Fruit fly (Drosophila melanogaster) whole organism, embryonic: ENCODE results near the gene Tm1.

Experiments
- Aef1 ChIP-seq: fragments of 200-800 bp; sonication (Bioruptor generic); IDR thresholded peaks from 3 replicates; pipeline ENCODE4 v1.3.6; 2022; ENCODE audit warnings: missing biosample characterization, missing genetic modification characterization
- Asciz ChIP-seq: fragments of 200-800 bp; sonication (Bioruptor generic); optimal IDR thresholded peaks from 2 replicates; lab custom pipeline; 2017; ENCODE audit warnings: missing biosample characterization, mild to moderate bottlenecking, missing genetic modification characterization, missing genetic modification reagents
- Awh ChIP-seq: fragments of 200-800 bp; sonication (Bioruptor generic); IDR thresholded peaks from 2 replicates; pipeline ENCODE4, ENCODE4 v1.3.6; 2022; ENCODE audit warnings: missing biosample characterization, missing genetic modification characterization
- CG11456 ChIP-seq: fragments of 200-800 bp; sonication (Bioruptor generic); IDR thresholded peaks from 3 replicates; pipeline ENCODE4 v1.3.6; 2022; ENCODE audit warnings: missing biosample characterization, missing genetic modification characterization
- CG12769 ChIP-seq: fragments of 200-800 bp; sonication (Bioruptor generic); optimal IDR thresholded peaks from 2 replicates; lab custom pipeline; 2019; ENCODE audit warnings: missing biosample characterization, mild to moderate bottlenecking, missing genetic modification characterization, moderate library complexity
- CG13296 ChIP-seq: fragments of 200-800 bp; sonication (Bioruptor generic); optimal IDR thresholded peaks from 3 replicates; lab custom pipeline; 2018; ENCODE audit warnings: missing biosample characterization, mild to moderate bottlenecking, missing genetic modification characterization
- CG14710 ChIP-seq: fragments of 200-800 bp; sonication (Bioruptor generic); optimal IDR thresholded peaks from 3 replicates; lab custom pipeline; 2019; ENCODE audit warnings: missing biosample characterization, mild to moderate bottlenecking, missing genetic modification characterization, moderate library complexity
- CG15514 ChIP-seq: fragments of 200-800 bp; sonication (Bioruptor generic); optimal IDR thresholded peaks from 3 replicates; lab custom pipeline; 2017; ENCODE audit warnings: missing biosample characterization, missing genetic modification characterization, mild to moderate bottlenecking, moderate library complexity, missing genetic modification reagents
- CG17328 ChIP-seq: fragments of 200-800 bp; sonication (Bioruptor generic); IDR thresholded peaks from 2 replicates; pipeline ENCODE4 v1.3.6; 2022; ENCODE audit warnings: missing biosample characterization, missing genetic modification characterization
- CG17385 ChIP-seq: fragments of 200-800 bp; sonication (Bioruptor generic); optimal IDR thresholded peaks from 3 replicates; lab custom pipeline; 2018; ENCODE audit warnings: missing biosample characterization, mild to moderate bottlenecking, missing genetic modification characterization
- CG17612 ChIP-seq: fragments of 200-800 bp; sonication (Bioruptor generic); IDR thresholded peaks from 2 replicates; pipeline ENCODE4 v1.3.6; 2022; ENCODE audit warnings: missing biosample characterization, missing genetic modification characterization
- CG3281 ChIP-seq: fragments of 200-800 bp; sonication (Bioruptor generic); optimal IDR thresholded peaks from 3 replicates; lab custom pipeline; 2017; ENCODE audit warnings: missing biosample characterization, mild to moderate bottlenecking, missing genetic modification characterization
- CG34376 ChIP-seq: fragments of 200-800 bp; sonication (Bioruptor generic); optimal IDR thresholded peaks from 2 replicates; lab custom pipeline; 2018; ENCODE audit warnings: missing biosample characterization, mild to moderate bottlenecking, missing genetic modification characterization
- CG43689 ChIP-seq: fragments of 200-800 bp; sonication (Bioruptor generic); IDR thresholded peaks from 2 replicates; pipeline ENCODE4 v1.3.6; 2022; ENCODE audit warnings: missing biosample characterization, missing genetic modification characterization
- CG6854 ChIP-seq: fragments of 200-800 bp; sonication (Bioruptor generic); optimal IDR thresholded peaks from 3 replicates; lab custom pipeline; 2017; ENCODE audit warnings: missing biosample characterization, mild to moderate bottlenecking, missing genetic modification characterization
- CG9437 ChIP-seq: fragments of 200-800 bp; sonication (Bioruptor generic); optimal IDR thresholded peaks from 2 replicates; lab custom pipeline; 2018; ENCODE audit warnings: missing biosample characterization, mild to moderate bottlenecking, missing genetic modification characterization
- Dip3 ChIP-seq: fragments of 200-800 bp; sonication (Bioruptor generic); optimal IDR thresholded peaks from 3 replicates; lab custom pipeline; 2016; ENCODE audit warnings: missing biosample characterization, missing genetic modification characterization
- GATAe ChIP-seq: fragments of 200-800 bp; sonication (Bioruptor generic); conservative IDR thresholded peaks from 2 replicates; pipeline ENCODE4 v1.3.6; 2022; ENCODE audit warnings: missing biosample characterization, missing genetic modification characterization
- Oaz ChIP-seq: fragments of 200-800 bp; sonication (Bioruptor generic); IDR thresholded peaks from 2 replicates; pipeline ENCODE4 v1.3.6; 2022; ENCODE audit warnings: missing biosample characterization, missing genetic modification characterization
- Oli ChIP-seq: fragments of 200-800 bp; sonication (Bioruptor generic); optimal IDR thresholded peaks from 2 replicates; lab custom pipeline; 2018; ENCODE audit warnings: missing biosample characterization, mild to moderate bottlenecking, missing genetic modification characterization, moderate library complexity
- ab ChIP-seq: fragments of 200-800 bp; sonication (Bioruptor generic); optimal IDR thresholded peaks from 2 replicates; lab custom pipeline; 2016; ENCODE audit warnings: missing biosample characterization, missing genetic modification characterization
- al ChIP-seq: fragments of 200-800 bp; sonication (Bioruptor generic); IDR thresholded peaks from 2 replicates; pipeline ENCODE4 v1.3.6; 2022; ENCODE audit warnings: missing biosample characterization, missing genetic modification characterization
- amos ChIP-seq: fragments of 200-800 bp; sonication (Bioruptor generic); IDR thresholded peaks from 2 replicates; pipeline ENCODE4 v1.3.6; 2022; ENCODE audit warnings: missing biosample characterization, missing genetic modification characterization; ENCODE audit not compliant: partially characterized antibody
- ase ChIP-seq: fragments of 200-800 bp; sonication (Bioruptor generic); IDR thresholded peaks from 3 replicates; pipeline ENCODE4 v1.3.6; 2022; ENCODE audit warnings: missing biosample characterization, missing genetic modification characterization
- ash1 ChIP-seq: fragments of 200-800 bp; sonication (Bioruptor generic); optimal IDR thresholded peaks from 2 replicates; lab custom pipeline; 2018; ENCODE audit warnings: missing biosample characterization, mild to moderate bottlenecking, missing genetic modification characterization
- bcd ChIP-seq: fragments of 200-800 bp; sonication (Bioruptor generic); optimal IDR thresholded peaks from 2 replicates; lab custom pipeline; 2017; ENCODE audit warnings: missing biosample characterization, mild to moderate bottlenecking, missing genetic modification characterization
- chn ChIP-seq: fragments of 200-800 bp; sonication (Bioruptor generic); optimal IDR thresholded peaks from 2 replicates; lab custom pipeline; 2016; ENCODE audit warnings: missing biosample characterization, missing genetic modification characterization
- cwo ChIP-seq: fragments of 200-800 bp; sonication (Bioruptor generic); optimal IDR thresholded peaks from 3 replicates; lab custom pipeline; 2017; ENCODE audit warnings: missing biosample characterization, missing genetic modification characterization, mild to moderate bottlenecking, moderate library complexity, missing genetic modification reagents
- da ChIP-seq: fragments of 200-800 bp; sonication (Bioruptor generic); optimal IDR thresholded peaks from 2 replicates; lab custom pipeline; 2016; ENCODE audit warnings: missing biosample characterization, missing genetic modification characterization
- exex ChIP-seq: fragments of 200-800 bp; sonication (Bioruptor generic); optimal IDR thresholded peaks from 4 replicates; lab custom pipeline; 2018; ENCODE audit warnings: missing biosample characterization, mild to moderate bottlenecking, missing genetic modification characterization, moderate library complexity
- fd3F ChIP-seq: fragments of 200-800 bp; sonication (Bioruptor generic); optimal IDR thresholded peaks from 2 replicates; lab custom pipeline; 2018; ENCODE audit warnings: missing biosample characterization, mild to moderate bottlenecking, missing genetic modification characterization, moderate library complexity
- gro ChIP-seq: fragments of 200-800 bp; sonication (Bioruptor generic); optimal IDR thresholded peaks from 2 replicates; lab custom pipeline; 2016; ENCODE audit warnings: missing biosample characterization, missing genetic modification characterization
- kay ChIP-seq: fragments of 200-800 bp; sonication (Bioruptor generic); optimal IDR thresholded peaks from 2 replicates; lab custom pipeline; 2016; ENCODE audit warnings: missing biosample characterization, missing genetic modification characterization
- maf-S ChIP-seq: fragments of 200-800 bp; sonication (Bioruptor generic); optimal IDR thresholded peaks from 2 replicates; lab custom pipeline; 2016; ENCODE audit warnings: missing biosample characterization, missing genetic modification characterization
- mirr ChIP-seq: fragments of 200-800 bp; sonication (Bioruptor generic); optimal IDR thresholded peaks from 3 replicates; lab custom pipeline; 2018; ENCODE audit warnings: missing biosample characterization, mild to moderate bottlenecking, missing genetic modification characterization
- otp ChIP-seq: fragments of 200-800 bp; sonication (Bioruptor generic); IDR thresholded peaks from 3 replicates; pipeline ENCODE4, ENCODE4 v1.3.6; 2022; ENCODE audit warnings: missing biosample characterization, missing genetic modification characterization
- pum ChIP-seq: fragments of 200-800 bp; sonication (Bioruptor generic); optimal IDR thresholded peaks from 2 replicates; lab custom pipeline; 2016; ENCODE audit warnings: missing biosample characterization, missing genetic modification characterization
- repo ChIP-seq: fragments of 200-800 bp; sonication (Bioruptor generic); optimal IDR thresholded peaks from 2 replicates; lab custom pipeline; 2016; ENCODE audit warnings: missing biosample characterization, missing genetic modification characterization
- salm ChIP-seq: fragments of 200-800 bp; sonication (Bioruptor generic); optimal IDR thresholded peaks from 2 replicates; lab custom pipeline; 2018; ENCODE audit warnings: missing biosample characterization, mild to moderate bottlenecking, missing genetic modification characterization
- scrt ChIP-seq: fragments of 200-800 bp; sonication (Bioruptor generic); optimal IDR thresholded peaks from 2 replicates; lab custom pipeline; 2018; ENCODE audit warnings: missing biosample characterization, mild to moderate bottlenecking, missing genetic modification characterization, moderate library complexity
- sd ChIP-seq: fragments of 200-800 bp; sonication (Bioruptor generic); optimal IDR thresholded peaks from 3 replicates; lab custom pipeline; 2018; ENCODE audit warnings: missing biosample characterization, mild to moderate bottlenecking, missing genetic modification characterization, moderate library complexity
- sim ChIP-seq: fragments of 200-800 bp; sonication (Bioruptor generic); IDR thresholded peaks from 2 replicates; pipeline ENCODE4 v1.3.6; 2022; ENCODE audit warnings: missing biosample characterization, missing genetic modification characterization
- sisA ChIP-seq: fragments of 200-800 bp; sonication (Bioruptor generic); IDR thresholded peaks from 2 replicates; pipeline ENCODE4 v1.3.6; 2022; ENCODE audit warnings: missing biosample characterization, missing genetic modification characterization
- sqz ChIP-seq: fragments of 200-800 bp; sonication (Bioruptor generic); optimal IDR thresholded peaks from 3 replicates; lab custom pipeline; 2018; ENCODE audit warnings: missing biosample characterization, mild to moderate bottlenecking, missing genetic modification characterization
- ssp ChIP-seq: fragments of 200-800 bp; sonication (Bioruptor generic); IDR thresholded peaks from 2 replicates; pipeline ENCODE4 v1.3.6; 2022; ENCODE audit warnings: missing biosample characterization, missing genetic modification characterization
- sug ChIP-seq: fragments of 200-800 bp; optimal IDR thresholded peaks from 2 replicates; lab custom pipeline; 2019; ENCODE audit warnings: missing biosample characterization, mild to moderate bottlenecking, missing genetic modification characterization, moderate library complexity
- zf30C ChIP-seq: fragments of 200-800 bp; sonication (Bioruptor generic); optimal IDR thresholded peaks from 3 replicates; lab custom pipeline; 2018; ENCODE audit warnings: missing biosample characterization, mild to moderate bottlenecking, missing genetic modification characterization

Gene Tm1

DNA sequence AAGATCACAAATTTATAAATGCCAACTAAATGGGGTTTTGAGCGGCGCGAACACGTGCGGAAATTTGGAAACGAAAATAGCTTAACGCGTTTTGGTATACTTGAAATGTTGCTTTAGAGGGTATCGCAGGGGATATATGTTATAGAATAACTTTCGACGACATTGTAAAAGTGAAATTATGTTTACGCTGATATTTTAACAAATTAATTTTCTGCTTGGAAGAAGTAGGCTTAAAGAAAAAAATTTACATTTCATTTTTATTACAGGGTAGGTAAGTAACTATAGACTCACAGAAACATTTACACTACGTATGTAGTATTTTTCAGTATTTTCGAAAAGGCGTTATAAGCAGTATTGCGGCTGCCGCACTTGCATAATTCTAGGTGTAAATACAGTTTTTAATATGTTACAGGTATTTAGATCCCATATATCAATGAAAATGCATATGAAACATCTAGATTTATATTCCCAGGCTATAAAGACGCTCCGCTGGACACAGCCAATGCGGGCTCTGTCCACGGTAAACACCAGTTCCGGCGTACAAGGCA is 48.6 kb upstream of the Tm1 start, which contains the start of the genes Art3 and mRpS10 (continued):
- TF ChIP-seq scrt (peak; percentile 99), otp (GFP tag; lab: Robert Waterston, UW) (peak; percentile 100), CG3281 (GFP tag; lab: Kevin White, UChicago) (peak; percentile 100)

DNA sequence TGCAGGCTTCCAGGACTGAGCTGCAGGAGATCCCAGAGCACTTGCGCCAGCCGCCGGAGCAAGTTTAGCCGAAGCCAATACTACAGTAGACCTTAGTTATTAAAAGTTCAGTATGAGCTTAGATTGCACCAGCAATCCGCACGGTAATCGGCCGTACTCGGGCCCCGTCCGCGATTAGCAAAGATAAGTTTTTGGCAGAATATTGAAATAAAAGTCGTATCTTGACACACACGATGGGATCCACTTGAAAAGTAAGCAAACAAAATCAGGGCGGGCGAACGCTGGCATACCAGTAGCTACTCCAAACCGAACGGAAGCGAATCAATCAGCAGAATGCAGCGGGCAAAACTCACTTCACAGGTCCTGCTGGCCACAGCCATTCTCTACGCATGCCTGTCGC is 47.7 kb upstream of the Tm1 start, which contains the start of gene CG34316:
Gene CG34316 (plus strand): TSS at position 301 of the 400 bp plus-strand sequence.
- TF ChIP-seq sug (tag; lab: Kevin White, UChicago), result peak; percentile 55
- TF ChIP-seq CG17612 (GFP tag; lab: Robert Waterston, UW), result no peak
- peak; percentile 30 for TF ChIP-seq exex
- TF ChIP-seq, all 482 proteins: peak for 2

DNA sequence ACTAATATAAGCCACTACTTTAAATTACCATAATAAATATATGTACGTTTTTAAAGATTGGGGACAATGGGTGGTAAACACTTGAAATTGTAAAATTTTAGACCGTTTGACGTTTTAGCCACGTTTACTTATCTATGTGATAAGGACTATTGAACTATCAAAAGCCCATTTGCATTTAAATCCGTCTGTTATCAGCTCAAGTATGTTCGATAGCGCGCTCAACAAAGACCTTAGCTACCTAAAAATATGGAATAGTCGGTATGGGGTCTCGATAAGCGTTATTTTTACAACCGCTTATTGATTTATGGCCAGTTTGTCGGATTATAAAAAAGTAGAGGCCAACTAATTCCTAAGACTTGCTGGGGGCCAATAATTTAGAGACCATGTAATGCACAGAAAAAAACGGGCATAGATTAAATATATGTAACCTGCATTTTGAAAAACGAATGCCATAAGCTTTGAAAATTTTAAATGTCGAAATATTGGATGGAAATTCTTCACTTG is 46.3 kb upstream of the Tm1 start:
- TF ChIP-seq CG9437 (GFP tag; lab: Kevin White, UChicago) (no peak), al (no peak), chn (GFP tag; lab: Kevin White, UChicago) (no peak), sqz (GFP tag; lab: Kevin White, UChicago) (no peak), CG17328 (GFP tag; lab: Robert Waterston, UW) (no peak), salm (tag; lab: Kevin White, UChicago) (peak; percentile 1), CG14710 (tag; lab: Kevin White, UChicago) (no peak), bcd (GFP tag; lab: Kevin White, UChicago) (no peak), mirr (GFP tag; lab: Kevin White, UChicago) (peak; percentile 81), sug (tag; lab: Kevin White, UChicago) (peak; percentile 100), Awh (no peak), gro (GFP tag; lab: Kevin White, UChicago) (peak; percentile 7), pum (GFP tag; lab: Kevin White, UChicago) (no peak), CG13296 (peak; percentile 53), CG17385 (GFP tag; lab: Kevin White, UChicago) (no peak), ase (GFP tag; lab: Robert Waterston, UW) (no peak), repo (no peak), CG15514 (GFP tag; lab: Kevin White, UChicago) (peak; percentile 3), CG11456 (GFP tag; lab: Robert Waterston, UW) (no peak), amos (GFP tag; lab: Robert Waterston, UW) (no peak), ash1 (GFP tag; lab: Kevin White, UChicago) (no peak), kay (GFP tag; lab: Kevin White, UChicago) (no peak), cwo (GFP tag; lab: Kevin White, UChicago) (peak; percentile 1), CG34376 (GFP tag; lab: Kevin White, UChicago) (peak; percentile 91), da (GFP tag; lab: Kevin White, UChicago) (no peak), sim (GFP tag; lab: Robert Waterston, UW) (no peak), zf30C (GFP tag; lab: Kevin White, UChicago) (peak; percentile 34), sisA (no peak), GATAe (GFP tag; lab: Robert Waterston, UW) (peak; percentile 32), fd3F (no peak), maf-S (GFP tag; lab: Kevin White, UChicago) (no peak), exex (peak; percentile 99), Oaz (no peak), ab (GFP tag; lab: Kevin White, UChicago) (no peak), CG12769 (tag; lab: Kevin White, UChicago) (no peak), Asciz (GFP tag; lab: Kevin White, UChicago) (peak; percentile 16), Dip3 (GFP tag; lab: Kevin White, UChicago) (no peak), ssp (no peak), Oli (tag; lab: Kevin White, UChicago) (no peak), sd (peak; percentile 97), Aef1 (no peak), CG6854 (peak; percentile 20), CG43689 (no peak)
